Fruit fly (Drosophila melanogaster) ovary, adult (tissue): ENCODE results near the gene CG31800.

Experiments
- CG17801 ChIP-seq: fragments of 200-800 bp; optimal IDR thresholded peaks from 2 replicates; lab custom pipeline; 2019; ENCODE audit warnings: missing biosample characterization, mild to moderate bottlenecking, missing genetic modification characterization, moderate library complexity; ENCODE audit not compliant: partially characterized antibody

Gene CG31800

dm6 chr2L:19051534-19052100, 17.2 kb upstream of the CG31800 start, which contains the start of gene Rpn3:
Gene Rpn3 (plus strand): TSS chr2L:19051790.
- TF ChIP-seq CG17801 (GFP tag; lab: Kevin White, UChicago): peak; percentile 84

dm6 chr2L:19048912-19049311, 14.5 kb upstream of the CG31800 start, which contains the start of gene CG10470:
Gene CG10470 (plus strand): TSS chr2L:19049076.
- peak; percentile 26 for TF ChIP-seq CG17801 (GFP tag; lab: Kevin White, UChicago)

dm6 chr2L:19045111-19045560, 10.8 kb upstream of the CG31800 start, which contains the start of the genes Ttc19 and Acn:
Gene Ttc19 (minus strand): TSS chr2L:19045148.
Gene Acn (plus strand): TSS chr2L:19045355.
- peak; percentile 83 for TF ChIP-seq CG17801 (GFP tag; lab: Kevin White, UChicago)

- TF ChIP-seq CG17801 (GFP tag; lab: Kevin White, UChicago): peak; percentile 2
Observed at dm6 chr2L:19041590-19041989, 7.2 kb upstream of the CG31800 start, which contains the start of gene Catsup. Gene Catsup (plus strand): TSS chr2L:19041862.

- no peak for TF ChIP-seq CG17801 (GFP tag; lab: Kevin White, UChicago)
Observed at dm6 chr2L:19037455-19037854, 3.1 kb upstream of the CG31800 start.

dm6 chr2L:19037011-19037410, 2.6 kb upstream of the CG31800 start:
- no peak for TF ChIP-seq CG17801 (GFP tag; lab: Kevin White, UChicago)

dm6 chr2L:19036105-19036714, 1.8 kb upstream of the CG31800 start:
- no peak for TF ChIP-seq CG17801 (GFP tag; lab: Kevin White, UChicago)

- no peak for TF ChIP-seq CG17801 (GFP tag; lab: Kevin White, UChicago)
Observed at dm6 chr2L:19035013-19035412, 637 bp upstream of the CG31800 start.

dm6 chr2L:19033288-19033687, 1.1 kb downstream of the CG31800 start, which contains the start of gene hook:
Gene hook (minus strand): TSS chr2L:19033498.
- TF ChIP-seq CG17801 (GFP tag; lab: Kevin White, UChicago): peak; percentile 32

- TF ChIP-seq CG17801 (GFP tag; lab: Kevin White, UChicago): no peak
Observed at dm6 chr2L:19027246-19027886, 7.0 kb downstream of the CG31800 start, which contains the start of gene Sidpn. Gene Sidpn (plus strand): TSS chr2L:19027710.

dm6 chr2L:19026491-19027197, 7.7 kb downstream of the CG31800 start:
- TF ChIP-seq CG17801 (GFP tag; lab: Kevin White, UChicago): no peak

dm6 chr2L:19024744-19025059, 9.7 kb downstream of the CG31800 start:
- TF ChIP-seq CG17801 (GFP tag; lab: Kevin White, UChicago): no peak

dm6 chr2L:19023972-19024743, 10.2 kb downstream of the CG31800 start:
- TF ChIP-seq CG17801 (GFP tag; lab: Kevin White, UChicago): no peak

dm6 chr2L:19022221-19022516, 12.2 kb downstream of the CG31800 start, which contains the start of gene CG15172:
Gene CG15172 (plus strand): TSS chr2L:19022417.
- no peak for TF ChIP-seq CG17801 (GFP tag; lab: Kevin White, UChicago)
